Worm (Caenorhabditis elegans): ENCODE measurements around the gene fbxa-63.

The fbxa-63 gene

DNA sequence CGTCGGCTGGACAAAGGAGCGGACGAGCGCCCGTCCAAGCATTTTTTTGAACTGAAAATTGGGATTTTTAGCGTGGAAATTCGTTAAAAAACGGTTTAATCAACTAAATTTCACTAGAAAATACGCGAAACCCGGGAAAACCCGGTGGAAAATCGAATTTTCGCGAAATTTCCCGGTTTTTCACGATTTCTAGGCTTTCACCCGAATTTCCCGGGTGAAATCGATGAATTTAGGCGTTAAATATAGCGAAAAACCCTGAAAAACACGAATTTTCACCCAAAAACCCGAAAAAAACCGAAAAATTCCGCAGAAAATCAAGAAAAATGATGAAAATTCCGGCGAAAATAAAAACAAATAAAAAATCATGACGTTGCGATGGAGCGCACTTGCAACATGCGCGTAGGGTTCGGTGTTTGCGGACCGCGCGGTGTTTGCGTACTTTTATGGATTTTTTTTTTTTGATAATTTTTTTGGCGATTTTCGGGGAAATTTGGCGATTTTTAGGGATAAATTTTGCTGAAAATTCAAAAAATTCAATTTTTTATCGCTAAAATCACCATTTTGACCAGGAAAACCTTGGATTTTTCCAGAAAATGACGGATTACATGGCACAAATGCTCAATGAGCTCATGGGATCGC lies 41.2 kb upstream of the fbxa-63 start, which contains the start of the genes mrpl-45 and Y119D3B.12 (continued):
- TF ChIP-seq xnd-1 (tag; optimal IDR thresholded peaks at IDR 0.05) (no peak), hmg-20 (GFP tag; IDR thresholded peaks at IDR 0.05) (no peak), F52B5.7 (tag; optimal IDR thresholded peaks at IDR 0.05) (no peak), lag-1 (GFP tag; IDR thresholded peaks at IDR 0.05) (no peak), F10E7.11 (tag; optimal IDR thresholded peaks at IDR 0.05) (no peak), egl-18 (GFP tag; IDR thresholded peaks at IDR 0.05) (no peak), mcd-1 (GFP tag; IDR thresholded peaks at IDR 0.05) (peak; percentile 99), K12H6.12 (tag; optimal IDR thresholded peaks at IDR 0.05) (no peak), nfya-1 (tag; optimal IDR thresholded peaks at IDR 0.05; ENCODE audit: borderline replicate concordance, insufficient read depth) (no peak), lir-1 (GFP tag; conservative IDR thresholded peaks at IDR 0.05) (0 out of 2 replicates have a peak, but pooled peaks have one; percentile 15), fkh-3 (tag; optimal IDR thresholded peaks at IDR 0.05) (no peak), aptf-2 (GFP tag; conservative IDR thresholded peaks at IDR 0.05) (no peak), F39B2.1 (GFP tag; IDR thresholded peaks at IDR 0.05) (no peak), hlh-12 (tag; optimal IDR thresholded peaks at IDR 0.05) (no peak), K11D2.4 (GFP tag; IDR thresholded peaks at IDR 0.05) (peak; percentile 74), D2030.7 (GFP tag; IDR thresholded peaks at IDR 0.05) (peak; percentile 73), nfyb-1 (GFP tag; IDR thresholded peaks at IDR 0.05) (peak; percentile 71), dpl-1 (GFP tag; optimal IDR thresholded peaks at IDR 0.05) (peak; percentile 5), aptf-3 (GFP tag; IDR thresholded peaks at IDR 0.05) (no peak), ztf-18 (tag; optimal IDR thresholded peaks at IDR 0.05) (no peak), sea-2 (GFP tag; IDR thresholded peaks at IDR 0.05) (no peak), mel-28 (tag; optimal IDR thresholded peaks at IDR 0.05; ENCODE audit: borderline replicate concordance) (no peak), Y56A3A.18 (GFP tag; IDR thresholded peaks at IDR 0.05) (no peak), C06A6.2 (GFP tag; conservative IDR thresholded peaks at IDR 0.05) (no peak), him-1 (tag; optimal IDR thresholded peaks at IDR 0.05) (no peak), madf-8 (GFP tag; conservative IDR thresholded peaks at IDR 0.05) (no peak), tbp1 (GFP tag; optimal IDR thresholded peaks at IDR 0.05) (peak; percentile 39), madf-10 (tag; optimal IDR thresholded peaks at IDR 0.05) (no peak), ZK185.1 (tag; optimal IDR thresholded peaks at IDR 0.05; ENCODE audit: poor library complexity, severe bottlenecking) (no peak), unc-62 (GFP tag; optimal IDR thresholded peaks at IDR 0.05) (no peak), B0261.1 (tag; optimal IDR thresholded peaks at IDR 0.05) (no peak), Y79H2A.3 (GFP tag; conservative IDR thresholded peaks at IDR 0.05) (no peak), nhr-90 (tag; optimal IDR thresholded peaks at IDR 0.05) (no peak), F49E8.2 (tag; optimal IDR thresholded peaks at IDR 0.05; ENCODE audit: insufficient read depth) (no peak), nhr-120 (GFP tag; IDR thresholded peaks at IDR 0.05) (no peak), ztf-22 (GFP tag; optimal IDR thresholded peaks at IDR 0.05) (no peak), madf-6 (GFP tag; IDR thresholded peaks at IDR 0.05) (peak; percentile 52; the same call in 1 of the 2 replicates), F22D6.2 (tag; optimal IDR thresholded peaks at IDR 0.05) (no peak), Y95B8A.8 (GFP tag; IDR thresholded peaks at IDR 0.05) (no peak), lin-54 (GFP tag; optimal IDR thresholded peaks at IDR 0.05) (peak; percentile 77), B0336.3 (GFP tag; IDR thresholded peaks at IDR 0.05) (0 out of 2 replicates have a peak, but pooled peaks have one; percentile 49), let-607 (tag; optimal IDR thresholded peaks at IDR 0.05) (no peak), nhr-179 (tag; optimal IDR thresholded peaks at IDR 0.05) (no peak), hmg-1.2 (GFP tag; IDR thresholded peaks at IDR 0.05) (peak; percentile 56), F23B12.7 (tag; optimal IDR thresholded peaks at IDR 0.05; ENCODE audit: insufficient read depth) (peak; percentile 46), snpc-1.1 (tag; optimal IDR thresholded peaks at IDR 0.05; ENCODE audit: insufficient read depth) (no peak), ceh-58 (GFP tag; IDR thresholded peaks at IDR 0.05) (no peak), C17E4.6 (GFP tag; IDR thresholded peaks at IDR 0.05) (no peak)

Data from whole organism, young adult.